ENCODE assay signal across 1 fruit fly cellular context in genomic region chr3R:16899659-16900022, dm6.
A peak's percentile ranks its signal among the peaks of the same experiment; 100 is the strongest.
TF ChIP-seq lines count a peak whose summit lies in the region.

No protein-coding gene starts in this region.

TF ChIP-seq in whole organism, embryonic, 481 proteins besides CTCF, POLR2A, EP300 and RAD21 (continued from another document):
- 0 out of 2 replicates have a peak, but pooled peaks have one; percentile 7 for TF ChIP-seq NFAT (GFP tag; IDR thresholded peaks at IDR 0.05; lab: Robert Waterston, UW)
- no peak for TF ChIP-seq CG18262 (tag; optimal IDR thresholded peaks at IDR 0.05; lab: Kevin White, UChicago)
- TF ChIP-seq sob (GFP tag; IDR thresholded peaks at IDR 0.05; lab: Robert Waterston, UW) = 0 out of 2 replicates have a peak, but pooled peaks have one; percentile 1
- TF ChIP-seq aop (GFP tag; IDR thresholded peaks at IDR 0.05; lab: Robert Waterston, UW) = no peak
- TF ChIP-seq HHEX (GFP tag; optimal IDR thresholded peaks at IDR 0.05; lab: Kevin White, UChicago) = no peak
- TF ChIP-seq bbx (GFP tag; IDR thresholded peaks at IDR 0.05; lab: Robert Waterston, UW; ENCODE audit: partially characterized antibody) = peak; percentile 50
- TF ChIP-seq inv (GFP tag; IDR thresholded peaks at IDR 0.05; lab: Robert Waterston, UW; ENCODE audit: partially characterized antibody) = no peak
- TF ChIP-seq Hr3 (GFP tag; optimal IDR thresholded peaks at IDR 0.05; lab: Kevin White, UChicago) = no peak
- TF ChIP-seq pb (GFP tag; optimal IDR thresholded peaks at IDR 0.05; lab: Kevin White, UChicago) = no peak
- TF ChIP-seq H2.0 (GFP tag; IDR thresholded peaks at IDR 0.05; lab: Robert Waterston, UW) = no peak
- TF ChIP-seq sens (GFP tag; lab: Kevin White, UChicago) = no peak
- TF ChIP-seq gsb (GFP tag; IDR thresholded peaks at IDR 0.05; lab: Robert Waterston, UW) = no peak
- 0 out of 3 replicates have a peak, but pooled peaks have one; percentile 40 for TF ChIP-seq gce (GFP tag; IDR thresholded peaks at IDR 0.05; lab: Robert Waterston, UW)
- TF ChIP-seq abd-A (tag; optimal IDR thresholded peaks at IDR 0.05; lab: Kevin White, UChicago) = peak; percentile 39
- 0 out of 3 replicates have a peak, but pooled peaks have one; percentile 51 for TF ChIP-seq ci (GFP tag; IDR thresholded peaks at IDR 0.05; lab: Robert Waterston, UW)
- TF ChIP-seq CoRest (tag; optimal IDR thresholded peaks at IDR 0.05; lab: Kevin White, UChicago) = peak; percentile 30
- TF ChIP-seq Ets97D (GFP tag; optimal IDR thresholded peaks at IDR 0.05; lab: Kevin White, UChicago) = no peak
- TF ChIP-seq CkIIα-i1 (GFP tag; IDR thresholded peaks at IDR 0.05; lab: Robert Waterston, UW) = no peak
- no peak for TF ChIP-seq CG8944 (GFP tag; optimal IDR thresholded peaks at IDR 0.05; lab: Kevin White, UChicago)
- TF ChIP-seq wek (GFP tag; optimal IDR thresholded peaks at IDR 0.05; lab: Kevin White, UChicago) = no peak
- no peak for TF ChIP-seq schlank (tag; optimal IDR thresholded peaks at IDR 0.05; lab: Kevin White, UChicago)
- peak; percentile 65 for TF ChIP-seq pros (GFP tag; optimal IDR thresholded peaks at IDR 0.05; lab: Kevin White, UChicago)
- no peak for TF ChIP-seq sisA (GFP tag; IDR thresholded peaks at IDR 0.05; lab: Robert Waterston, UW)
- no peak for TF ChIP-seq CG6683 (GFP tag; optimal IDR thresholded peaks at IDR 0.05; lab: Kevin White, UChicago)
- TF ChIP-seq crol (GFP tag; IDR thresholded peaks at IDR 0.05; lab: Robert Waterston, UW) = peak; percentile 77
- TF ChIP-seq twi (tag; optimal IDR thresholded peaks at IDR 0.05; lab: Kevin White, UChicago) = peak; percentile 55
- TF ChIP-seq cato (GFP tag; optimal IDR thresholded peaks at IDR 0.05; lab: Kevin White, UChicago; ENCODE audit: borderline replicate concordance) = no peak
- no peak for TF ChIP-seq fu2 (GFP tag; optimal IDR thresholded peaks at IDR 0.05; lab: Kevin White, UChicago)
- TF ChIP-seq Ravus (GFP tag; IDR thresholded peaks at IDR 0.05; lab: Robert Waterston, UW) = no peak
- no peak for TF ChIP-seq CG4707 (GFP tag; optimal IDR thresholded peaks at IDR 0.05; lab: Kevin White, UChicago)
- TF ChIP-seq ATbp (GFP tag; optimal IDR thresholded peaks at IDR 0.05; lab: Kevin White, UChicago) = no peak
- TF ChIP-seq pho (GFP tag; optimal IDR thresholded peaks at IDR 0.05; lab: Kevin White, UChicago) = peak; percentile 53
- no peak for TF ChIP-seq CG10274 (GFP tag; optimal IDR thresholded peaks at IDR 0.05; lab: Kevin White, UChicago)
- peak; percentile 79; the same call in 1 of the 2 replicates for TF ChIP-seq seq (GFP tag; IDR thresholded peaks at IDR 0.05; lab: Robert Waterston, UW)
- TF ChIP-seq HLHmδ (GFP tag; optimal IDR thresholded peaks at IDR 0.05; lab: Kevin White, UChicago) = peak; percentile 48
- TF ChIP-seq CG8924 (tag; optimal IDR thresholded peaks at IDR 0.05; lab: Kevin White, UChicago) = no peak
- no peak for TF ChIP-seq ato (GFP tag; IDR thresholded peaks at IDR 0.05; lab: Robert Waterston, UW; ENCODE audit: partially characterized antibody)
- no peak for TF ChIP-seq CG12659 (GFP tag; optimal IDR thresholded peaks at IDR 0.05; lab: Kevin White, UChicago)
- peak; percentile 29 for TF ChIP-seq CG3163 (GFP tag; optimal IDR thresholded peaks at IDR 0.05; lab: Kevin White, UChicago)
- no peak for TF ChIP-seq sens-2 (GFP tag; IDR thresholded peaks at IDR 0.05; lab: Robert Waterston, UW)
- TF ChIP-seq chif (GFP tag; optimal IDR thresholded peaks at IDR 0.05; lab: Kevin White, UChicago) = no peak
- TF ChIP-seq CG10979 (tag; optimal IDR thresholded peaks at IDR 0.05; lab: Kevin White, UChicago) = no peak
- TF ChIP-seq ken (GFP tag; IDR thresholded peaks at IDR 0.05; lab: Robert Waterston, UW) = 0 out of 3 replicates have a peak, but pooled peaks have one; percentile 48
- no peak for TF ChIP-seq HLH54F (GFP tag; optimal IDR thresholded peaks at IDR 0.05; lab: Kevin White, UChicago)
- TF ChIP-seq CG9437 (GFP tag; optimal IDR thresholded peaks at IDR 0.05; lab: Kevin White, UChicago) = no peak
- no peak for TF ChIP-seq dm (GFP tag; optimal IDR thresholded peaks at IDR 0.05; lab: Kevin White, UChicago)
- no peak for TF ChIP-seq Hmx (GFP tag; optimal IDR thresholded peaks at IDR 0.05; lab: Kevin White, UChicago)
- TF ChIP-seq Atf3 (GFP tag; optimal IDR thresholded peaks at IDR 0.05; lab: Kevin White, UChicago) = no peak
- peak; percentile 89 for TF ChIP-seq Nf-YC (tag; optimal IDR thresholded peaks at IDR 0.05; lab: Kevin White, UChicago)
- TF ChIP-seq yki (optimal IDR thresholded peaks at IDR 0.05; lab: Kevin White, UChicago) = peak; percentile 50
- no peak for TF ChIP-seq bab2 (GFP tag; optimal IDR thresholded peaks at IDR 0.05; lab: Kevin White, UChicago)
- peak; percentile 90 for TF ChIP-seq Nf-YB (GFP tag; optimal IDR thresholded peaks at IDR 0.05; lab: Kevin White, UChicago)
- no peak for TF ChIP-seq org-1 (GFP tag; optimal IDR thresholded peaks at IDR 0.05; lab: Kevin White, UChicago)
- TF ChIP-seq her (GFP tag; optimal IDR thresholded peaks at IDR 0.05; lab: Kevin White, UChicago) = no peak
- TF ChIP-seq HmgD (GFP tag; optimal IDR thresholded peaks at IDR 0.05; lab: Kevin White, UChicago) = peak; percentile 43
- no peak for TF ChIP-seq jumu (GFP tag; optimal IDR thresholded peaks at IDR 0.05; lab: Kevin White, UChicago)
- TF ChIP-seq CG12769 (tag; optimal IDR thresholded peaks at IDR 0.05; lab: Kevin White, UChicago) = peak; percentile 18
- no peak for TF ChIP-seq CG15601 (tag; optimal IDR thresholded peaks at IDR 0.05; lab: Kevin White, UChicago)
- TF ChIP-seq CG13287 (GFP tag; IDR thresholded peaks at IDR 0.05; lab: Robert Waterston, UW; ENCODE audit: partially characterized antibody) = no peak
- no peak for TF ChIP-seq insv (GFP tag; optimal IDR thresholded peaks at IDR 0.05; lab: Kevin White, UChicago)
- TF ChIP-seq Dref (GFP tag; IDR thresholded peaks at IDR 0.05; lab: Robert Waterston, UW) = no peak
- TF ChIP-seq Ptx1 (GFP tag; IDR thresholded peaks at IDR 0.05; lab: Robert Waterston, UW) = no peak
- TF ChIP-seq chinmo (GFP tag; IDR thresholded peaks at IDR 0.05; lab: Robert Waterston, UW; ENCODE audit: partially characterized antibody) = peak; percentile 37; the same call in 1 of the 4 replicates
- no peak for TF ChIP-seq crc (GFP tag; optimal IDR thresholded peaks at IDR 0.05; lab: Kevin White, UChicago)
- 0 out of 2 replicates have a peak, but pooled peaks have one; percentile 15 for TF ChIP-seq onecut (GFP tag; IDR thresholded peaks at IDR 0.05; lab: Robert Waterston, UW)
- TF ChIP-seq eyg (GFP tag; optimal IDR thresholded peaks at IDR 0.05; lab: Kevin White, UChicago) = no peak
- no peak for TF ChIP-seq CG6654 (GFP tag; optimal IDR thresholded peaks at IDR 0.05; lab: Kevin White, UChicago)
- no peak for TF ChIP-seq Side (GFP tag; optimal IDR thresholded peaks at IDR 0.05; lab: Kevin White, UChicago)
- no peak for TF ChIP-seq zen (tag; optimal IDR thresholded peaks at IDR 0.05; lab: Kevin White, UChicago)
- TF ChIP-seq bowl (GFP tag; IDR thresholded peaks at IDR 0.05; lab: Robert Waterston, UW) = peak; percentile 52; the same call in 1 of the 2 replicates
- no peak for TF ChIP-seq CG9817 (tag; optimal IDR thresholded peaks at IDR 0.05; lab: Kevin White, UChicago)
- peak; percentile 83 for TF ChIP-seq Med (GFP tag; lab: Kevin White, UChicago)
- TF ChIP-seq nmo (GFP tag; optimal IDR thresholded peaks at IDR 0.05; lab: Kevin White, UChicago) = peak; percentile 34
- TF ChIP-seq Sry-β (GFP tag; optimal IDR thresholded peaks at IDR 0.05; lab: Kevin White, UChicago) = no peak
- TF ChIP-seq Dip3 (GFP tag; optimal IDR thresholded peaks at IDR 0.05; lab: Kevin White, UChicago) = no peak
- no peak for TF ChIP-seq TFAM (GFP tag; optimal IDR thresholded peaks at IDR 0.05; lab: Kevin White, UChicago)
- TF ChIP-seq Lpt (GFP tag; optimal IDR thresholded peaks at IDR 0.05; lab: Kevin White, UChicago) = no peak
- no peak for TF ChIP-seq CG17568 (GFP tag; optimal IDR thresholded peaks at IDR 0.05; lab: Kevin White, UChicago)
- TF ChIP-seq CG10462 (GFP tag; optimal IDR thresholded peaks at IDR 0.05; lab: Kevin White, UChicago) = peak; percentile 3
- no peak for TF ChIP-seq CG4617 (GFP tag; optimal IDR thresholded peaks at IDR 0.05; lab: Kevin White, UChicago; ENCODE audit: borderline replicate concordance)
- TF ChIP-seq usp (GFP tag; optimal IDR thresholded peaks at IDR 0.05; lab: Kevin White, UChicago) = no peak
- TF ChIP-seq nom (GFP tag; optimal IDR thresholded peaks at IDR 0.05; lab: Kevin White, UChicago) = no peak
- no peak for TF ChIP-seq tx (GFP tag; optimal IDR thresholded peaks at IDR 0.05; lab: Kevin White, UChicago)
- TF ChIP-seq gt (GFP tag; IDR thresholded peaks at IDR 0.05; lab: Robert Waterston, UW) = no peak
- no peak for TF ChIP-seq CG4360 (GFP tag; IDR thresholded peaks at IDR 0.05; lab: Robert Waterston, UW)
- no peak for TF ChIP-seq nau (GFP tag; optimal IDR thresholded peaks at IDR 0.05; lab: Kevin White, UChicago)
- no peak for TF ChIP-seq hkb (optimal IDR thresholded peaks at IDR 0.05; lab: Kevin White, UChicago)
- TF ChIP-seq hkb (GFP tag; IDR thresholded peaks at IDR 0.05; lab: Robert Waterston, UW) = no peak
- TF ChIP-seq btn (GFP tag; optimal IDR thresholded peaks at IDR 0.05; lab: Kevin White, UChicago) = no peak
- no peak for TF ChIP-seq lov (optimal IDR thresholded peaks at IDR 0.05; lab: Kevin White, UChicago)
- TF ChIP-seq lov (GFP tag; IDR thresholded peaks at IDR 0.05; lab: Robert Waterston, UW) = peak; percentile 52; the same call in 1 of the 3 replicates
- TF ChIP-seq CG2120 (GFP tag; optimal IDR thresholded peaks at IDR 0.05; lab: Kevin White, UChicago) = no peak
- TF ChIP-seq Dip2 (GFP tag; IDR thresholded peaks at IDR 0.05; lab: Robert Waterston, UW) = no peak
- no peak for TF ChIP-seq emc (GFP tag; optimal IDR thresholded peaks at IDR 0.05; lab: Kevin White, UChicago)
- TF ChIP-seq oc (tag; optimal IDR thresholded peaks at IDR 0.05; lab: Kevin White, UChicago) = peak; percentile 30
- peak in 1 of 2 experiments; percentile 70 for TF ChIP-seq Trl (optimal IDR thresholded peaks at IDR 0.05; lab: Kevin White, UChicago)
- TF ChIP-seq Trl (GFP tag; optimal IDR thresholded peaks at IDR 0.05; lab: Kevin White, UChicago) = no peak
- TF ChIP-seq D19A (tag; optimal IDR thresholded peaks at IDR 0.05; lab: Kevin White, UChicago) = no peak
- TF ChIP-seq CG17829 (tag; optimal IDR thresholded peaks at IDR 0.05; lab: Kevin White, UChicago) = no peak
- no peak for TF ChIP-seq CG2129 (GFP tag; IDR thresholded peaks at IDR 0.05; lab: Robert Waterston, UW; ENCODE audit: partially characterized antibody)
- TF ChIP-seq Poxn (GFP tag; IDR thresholded peaks at IDR 0.05; lab: Robert Waterston, UW) = no peak
- TF ChIP-seq CG12071 (GFP tag; optimal IDR thresholded peaks at IDR 0.05; lab: Kevin White, UChicago) = no peak
- TF ChIP-seq lbe (GFP tag; optimal IDR thresholded peaks at IDR 0.05; lab: Kevin White, UChicago) = no peak
